Worm (Caenorhabditis elegans) whole organism, young adult: ENCODE measurements around the gene C44H4.8.

Experiments
- B0035.1 ChIP-seq: sonication (generic microtip); optimal IDR thresholded peaks from 2 replicates; lab custom pipeline; 2016; ENCODE audit warnings: missing genetic modification characterization, mild to moderate bottlenecking, missing compliant biosample characterization, missing genotype, missing genetic modification reagents
- F39B2.1 ChIP-seq: fragments of 200-800 bp; sonication (Bioruptor generic); IDR thresholded peaks from 2 replicates; pipeline ENCODE4 v1.3.6; 2022; ENCODE audit warnings: missing genetic modification reagents, missing genetic modification characterization, missing compliant biosample characterization
- F52B5.7 ChIP-seq: sonication (generic microtip); optimal IDR thresholded peaks from 2 replicates; lab custom pipeline; 2016; ENCODE audit warnings: mild to moderate bottlenecking, missing genetic modification characterization, missing compliant biosample characterization
- K11D2.4 ChIP-seq: fragments of 200-800 bp; sonication (Bioruptor generic); IDR thresholded peaks from 2 replicates; pipeline ENCODE4 v1.3.6; 2022; ENCODE audit warnings: missing genetic modification reagents, missing genetic modification characterization, missing compliant biosample characterization
- Y53F4B.3 ChIP-seq: fragments of 200-800 bp; sonication (Bioruptor generic); IDR thresholded peaks from 2 replicates; pipeline ENCODE4 v1.3.6; 2022; ENCODE audit warnings: missing genetic modification reagents, missing genetic modification characterization, missing compliant biosample characterization
- Y53G8AR.9 ChIP-seq: fragments of 200-800 bp; sonication (Bioruptor generic); conservative IDR thresholded peaks from 2 replicates; pipeline ENCODE4 v1.3.6; 2022; ENCODE audit warnings: missing genetic modification reagents, missing genetic modification characterization, missing compliant biosample characterization
- ZK185.1 ChIP-seq: sonication (generic microtip); optimal IDR thresholded peaks from 2 replicates; lab custom pipeline; 2016; ENCODE audit warnings: mild to moderate bottlenecking, missing genetic modification characterization, missing compliant biosample characterization; ENCODE audit not compliant: poor library complexity, severe bottlenecking
- aptf-3 ChIP-seq: fragments of 200-800 bp; sonication (Bioruptor generic); IDR thresholded peaks from 2 replicates; pipeline ENCODE4 v1.3.6; 2022; ENCODE audit warnings: missing genetic modification characterization, missing compliant biosample characterization
- atf-7 ChIP-seq: sonication (generic microtip); optimal IDR thresholded peaks from 2 replicates; lab custom pipeline; 2017; ENCODE audit warnings: mild to moderate bottlenecking, missing genetic modification characterization, missing compliant biosample characterization
- attf-3 ChIP-seq: fragments of 200-800 bp; sonication (Bioruptor generic); conservative IDR thresholded peaks from 2 replicates; pipeline ENCODE4 v1.3.6; 2022; ENCODE audit warnings: missing genetic modification reagents, missing genetic modification characterization, missing compliant biosample characterization
- attf-5 ChIP-seq: fragments of 200-800 bp; sonication (Bioruptor generic); optimal IDR thresholded peaks from 2 replicates; lab custom pipeline; 2018; ENCODE audit warnings: mild to moderate bottlenecking, missing genetic modification characterization, missing compliant biosample characterization
- cebp-1 ChIP-seq, 2 experiments: fragments of 200-800 bp in 1 of 2; sonication (Bioruptor generic) in 1 of 2; sonication (generic microtip) in 1 of 2; IDR thresholded peaks in 1 of 2; optimal IDR thresholded peaks in 1 of 2; 2 replicates each; pipeline versions ENCODE4 v1.3.6 to Lab custom; 2017 to 2022; ENCODE audit warnings: missing compliant biosample characterization in 2 of 2, missing genetic modification characterization in 2 of 2, mild to moderate bottlenecking in 1 of 2, missing genetic modification reagents in 1 of 2, moderate library complexity in 1 of 2
- ceh-100 ChIP-seq: fragments of 200-800 bp; sonication (Bioruptor generic); IDR thresholded peaks from 2 replicates; pipeline ENCODE4 v1.3.6; 2022; ENCODE audit warnings: missing genetic modification reagents, missing genetic modification characterization, missing compliant biosample characterization
- ceh-27 ChIP-seq: fragments of 200-800 bp; sonication (Bioruptor generic); optimal IDR thresholded peaks from 2 replicates; lab custom pipeline; 2018; ENCODE audit warnings: mild to moderate bottlenecking, missing genetic modification characterization, moderate library complexity, missing compliant biosample characterization
- dox-1 ChIP-seq: fragments of 200-800 bp; sonication (Bioruptor generic); IDR thresholded peaks from 2 replicates; pipeline ENCODE4 v1.3.6; 2022; ENCODE audit warnings: missing genetic modification reagents, missing genetic modification characterization, missing compliant biosample characterization
- efl-1 ChIP-seq: fragments of 150-350 bp; optimal IDR thresholded peaks from 2 replicates; lab custom pipeline; 2014; ENCODE audit warnings: missing biosample characterization, missing genetic modification reagents, missing genetic modification characterization
- egl-44 ChIP-seq: fragments of 200-800 bp; sonication (Bioruptor generic); IDR thresholded peaks from 2 replicates; pipeline ENCODE4 v1.3.6; 2022; ENCODE audit warnings: missing genetic modification reagents, missing genetic modification characterization, missing compliant biosample characterization
- ekl-4 ChIP-seq: fragments of 200-800 bp; sonication (Bioruptor generic); IDR thresholded peaks from 2 replicates; pipeline ENCODE4 v1.3.6; 2022; ENCODE audit warnings: missing genetic modification reagents, missing genetic modification characterization, missing compliant biosample characterization
- ets-4 ChIP-seq: fragments of 200-800 bp; sonication (Bioruptor generic); optimal IDR thresholded peaks from 2 replicates; lab custom pipeline; 2018; ENCODE audit warnings: mild to moderate bottlenecking, missing genetic modification characterization, missing compliant biosample characterization
- gei-17 ChIP-seq: fragments of 200-800 bp; sonication (Bioruptor generic); optimal IDR thresholded peaks from 2 replicates; lab custom pipeline; 2018; ENCODE audit warnings: mild to moderate bottlenecking, missing genetic modification characterization, missing compliant biosample characterization
- him-1 ChIP-seq: sonication (generic microtip); optimal IDR thresholded peaks from 2 replicates; lab custom pipeline; 2016; ENCODE audit warnings: missing genotype, missing genetic modification reagents, missing genetic modification characterization, missing compliant biosample characterization
- hmg-1.2 ChIP-seq: fragments of 200-800 bp; sonication (Bioruptor generic); IDR thresholded peaks from 2 replicates; pipeline ENCODE4 v1.3.6; 2022; ENCODE audit warnings: missing genetic modification reagents, missing genetic modification characterization, missing compliant biosample characterization
- hmg-20 ChIP-seq: fragments of 200-800 bp; sonication (Bioruptor generic); IDR thresholded peaks from 2 replicates; pipeline ENCODE4 v1.3.6; 2022; ENCODE audit warnings: missing genetic modification reagents, missing genetic modification characterization, missing compliant biosample characterization
- hrde-1 ChIP-seq: sonication (generic microtip); optimal IDR thresholded peaks from 2 replicates; lab custom pipeline; 2016; ENCODE audit warnings: missing genetic modification characterization, mild to moderate bottlenecking, missing compliant biosample characterization, moderate library complexity, missing genotype, missing genetic modification reagents, borderline replicate concordance
- hsf-1 ChIP-seq: fragments of 200-800 bp; sonication (Bioruptor generic); IDR thresholded peaks from 2 replicates; pipeline ENCODE4 v1.3.6; 2022; ENCODE audit warnings: missing genetic modification reagents, missing genetic modification characterization, missing compliant biosample characterization
- lin-26 ChIP-seq: fragments of 200-800 bp; sonication (Bioruptor generic); IDR thresholded peaks from 2 replicates; pipeline ENCODE4 v1.3.6; 2022; ENCODE audit warnings: missing genetic modification reagents, missing genetic modification characterization, missing compliant biosample characterization
- lin-35 ChIP-seq, 3 experiments: fragments of 150-350 bp in 2 of 3; sonication (generic microtip) in 1 of 3; optimal IDR thresholded peaks; 2 replicates each; lab custom pipeline; 2014 to 2018; ENCODE audit warnings: missing biosample characterization in 3 of 3, missing genetic modification characterization in 3 of 3, missing genetic modification reagents in 3 of 3
- lin-40 ChIP-seq: sonication (generic microtip); optimal IDR thresholded peaks from 2 replicates; lab custom pipeline; 2016; ENCODE audit warnings: missing genetic modification characterization, mild to moderate bottlenecking, missing compliant biosample characterization, missing genotype, missing genetic modification reagents
- lin-54 ChIP-seq: fragments of 200-800 bp; sonication (Bioruptor generic); optimal IDR thresholded peaks from 2 replicates; lab custom pipeline; 2018; ENCODE audit warnings: mild to moderate bottlenecking, missing genetic modification characterization, missing compliant biosample characterization
- lir-1 ChIP-seq: fragments of 200-800 bp; sonication (Bioruptor generic); conservative IDR thresholded peaks from 2 replicates; pipeline ENCODE4 v1.3.6; 2022; ENCODE audit warnings: missing genetic modification reagents, missing genetic modification characterization, missing compliant biosample characterization
- mel-28 ChIP-seq: sonication (generic microtip); optimal IDR thresholded peaks from 2 replicates; lab custom pipeline; 2016; ENCODE audit warnings: borderline replicate concordance, mild to moderate bottlenecking, missing genetic modification characterization, missing compliant biosample characterization
- nfyb-1 ChIP-seq: fragments of 200-800 bp; sonication (Bioruptor generic); IDR thresholded peaks from 2 replicates; pipeline ENCODE4 v1.3.6; 2022; ENCODE audit warnings: missing genetic modification reagents, missing genetic modification characterization, missing compliant biosample characterization
- nhr-80 ChIP-seq: sonication (generic microtip); optimal IDR thresholded peaks from 2 replicates; lab custom pipeline; 2016; ENCODE audit warnings: missing genetic modification characterization, missing compliant biosample characterization
- repo-1 ChIP-seq: sonication (generic microtip); optimal IDR thresholded peaks from 2 replicates; lab custom pipeline; 2017; ENCODE audit warnings: mild to moderate bottlenecking, missing genetic modification characterization, missing compliant biosample characterization
- sea-2 ChIP-seq: fragments of 200-800 bp; sonication (Bioruptor generic); IDR thresholded peaks from 2 replicates; pipeline ENCODE4 v1.3.6; 2022; ENCODE audit warnings: missing genetic modification characterization, missing compliant biosample characterization
- snpc-1.1 ChIP-seq: sonication (generic microtip); optimal IDR thresholded peaks from 2 replicates; lab custom pipeline; 2017; ENCODE audit warnings: missing genetic modification characterization, mild to moderate bottlenecking, missing compliant biosample characterization, antibody characterized with exemption, moderate library complexity, missing genotype, missing genetic modification reagents; ENCODE audit not compliant: insufficient read depth
- snpc-1.3 ChIP-seq: sonication (generic microtip); optimal IDR thresholded peaks from 2 replicates; lab custom pipeline; 2017; ENCODE audit warnings: missing genetic modification characterization, mild to moderate bottlenecking, missing compliant biosample characterization, antibody characterized with exemption, moderate library complexity, missing genotype, missing genetic modification reagents; ENCODE audit not compliant: insufficient read depth
- snpc-3.4 ChIP-seq: sonication (generic microtip); optimal IDR thresholded peaks from 2 replicates; lab custom pipeline; 2017; ENCODE audit warnings: missing genetic modification characterization, mild to moderate bottlenecking, missing compliant biosample characterization, antibody characterized with exemption, moderate library complexity, missing genotype, missing genetic modification reagents
- sptf-2 ChIP-seq: fragments of 200-800 bp; sonication (Bioruptor generic); optimal IDR thresholded peaks from 2 replicates; lab custom pipeline; 2018; ENCODE audit warnings: mild to moderate bottlenecking, missing genetic modification characterization, missing compliant biosample characterization
- tlf-1 ChIP-seq: fragments of 200-800 bp; sonication (Bioruptor generic); optimal IDR thresholded peaks from 2 replicates; lab custom pipeline; 2018; ENCODE audit warnings: mild to moderate bottlenecking, missing genetic modification characterization, missing compliant biosample characterization
- zfh-2 ChIP-seq: fragments of 200-800 bp; sonication (Bioruptor generic); conservative IDR thresholded peaks from 2 replicates; pipeline ENCODE4 v1.3.6; 2022; ENCODE audit warnings: missing genetic modification reagents, missing genetic modification characterization, missing compliant biosample characterization
- zim-3 ChIP-seq: sonication (generic microtip); optimal IDR thresholded peaks from 2 replicates; lab custom pipeline; 2017; ENCODE audit warnings: mild to moderate bottlenecking, missing genetic modification characterization, moderate library complexity, missing compliant biosample characterization

The C44H4.8 gene

DNA sequence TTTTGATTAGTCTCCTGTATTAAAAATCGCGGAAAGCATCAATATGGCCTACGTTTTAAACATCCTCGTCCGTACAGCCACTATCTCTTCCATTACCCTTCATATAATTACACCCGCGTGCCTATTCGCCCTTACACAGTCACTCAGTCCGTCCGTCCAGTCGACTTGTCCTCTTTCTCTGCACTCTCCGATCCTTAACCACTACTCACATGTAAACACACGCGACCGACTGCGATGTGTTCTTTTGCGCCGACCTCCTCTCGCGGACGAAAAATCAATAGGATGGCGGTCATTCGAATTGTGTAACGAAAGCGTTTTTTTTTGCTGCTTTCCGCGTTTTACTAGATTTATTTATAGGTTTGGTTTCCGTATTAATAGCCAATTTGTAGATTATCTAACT is 7.8 kb downstream of the C44H4.8 start, which contains the start of gene eor-2 (continued):
- TF ChIP-seq zfh-2 (no peak), egl-44 (GFP tag; lab: Robert Waterston, UW) (0 out of 2 replicates have a peak, but pooled peaks have one; percentile 18), snpc-1.3 (peak; percentile 5), K11D2.4 (GFP tag; lab: Robert Waterston, UW) (0 out of 2 replicates have a peak, but pooled peaks have one; percentile 17), ceh-27 (peak; percentile 69), lin-54 (GFP tag; lab: Kevin White, UChicago) (no peak)

DNA sequence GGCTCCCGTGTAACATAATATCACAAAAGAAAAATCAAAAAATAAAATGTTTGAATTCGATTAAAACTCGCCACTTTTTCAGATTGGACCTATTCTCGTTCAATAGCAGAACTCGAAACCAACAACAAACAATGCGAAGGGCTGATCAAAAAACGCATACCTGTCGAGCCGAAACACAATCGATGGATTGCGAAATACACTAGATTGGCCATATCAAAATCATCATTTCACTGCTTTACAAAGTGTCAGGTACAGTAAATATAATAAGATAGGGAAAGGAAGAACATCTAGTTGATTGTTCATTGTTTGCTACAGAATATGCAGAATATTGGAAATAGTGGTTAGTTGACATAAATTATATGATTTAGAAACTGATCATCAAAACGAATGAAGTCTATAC is 12.8 kb downstream of the C44H4.8 start:
- TF ChIP-seq cebp-1 (GFP tag; IDR thresholded peaks at IDR 0.05; lab: Robert Waterston, UW) (peak; percentile 59; the same call in 1 of the 2 replicates), cebp-1 (tag; optimal IDR thresholded peaks at IDR 0.05; lab: Kevin White, UChicago) (peak; percentile 91), nfyb-1 (GFP tag; lab: Robert Waterston, UW) (no peak)
- TF ChIP-seq, all 124 proteins: peak for 1

DNA sequence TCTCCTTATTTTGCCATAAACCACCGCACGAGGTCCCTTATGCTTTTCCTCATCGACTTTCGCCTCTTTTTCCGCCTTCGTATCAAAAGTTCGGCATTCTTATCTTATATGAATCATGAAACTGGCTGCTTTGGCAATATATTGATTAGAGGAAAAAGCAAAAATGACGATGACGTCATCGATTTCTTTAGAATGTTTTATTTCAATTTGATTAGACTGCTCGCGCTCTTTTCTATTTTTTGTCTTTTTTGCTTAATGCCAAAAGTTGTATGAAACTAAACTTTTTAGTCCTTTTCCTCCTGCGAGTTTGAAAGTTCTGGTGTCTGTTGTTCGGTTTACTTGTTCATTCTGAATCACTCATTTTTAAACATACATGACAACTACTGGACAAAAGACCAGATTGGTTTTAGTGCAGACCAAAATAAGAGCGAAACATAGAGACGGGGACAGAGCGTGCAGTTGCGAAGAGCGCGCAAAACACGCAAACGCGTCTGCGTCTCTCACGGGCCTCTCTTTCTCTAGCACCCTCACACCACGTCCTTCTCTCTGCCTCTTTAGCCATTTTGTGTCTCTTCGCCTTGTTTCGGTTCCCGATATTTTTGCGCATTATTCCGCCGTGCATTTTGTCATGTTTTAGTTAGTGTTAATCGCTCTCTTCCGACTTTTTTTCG is 15.3 kb downstream of the C44H4.8 start:
- TF ChIP-seq tlf-1 (GFP tag; lab: Kevin White, UChicago) (no peak), dox-1 (GFP tag; lab: Robert Waterston, UW) (peak; percentile 29; the same call in 1 of the 2 replicates), attf-5 (GFP tag; lab: Kevin White, UChicago) (peak; percentile 34), sptf-2 (GFP tag; lab: Kevin White, UChicago) (no peak), snpc-3.4 (tag; lab: Kevin White, UChicago) (no peak), B0035.1 (tag; lab: Kevin White, UChicago) (no peak), F39B2.1 (no peak), cebp-1 (GFP tag; IDR thresholded peaks at IDR 0.05; lab: Robert Waterston, UW) (no peak), cebp-1 (tag; optimal IDR thresholded peaks at IDR 0.05; lab: Kevin White, UChicago) (peak; percentile 68), hmg-1.2 (GFP tag; lab: Robert Waterston, UW) (peak; percentile 89; the same call in 1 of the 2 replicates), efl-1 (GFP tag; lab: Kevin White, UChicago) (no peak), lin-35 (GFP tag; optimal IDR thresholded peaks at IDR 0.05; lab: Kevin White, UChicago) (peak in 1 of 3 experiments; percentile 32), lin-26 (GFP tag; lab: Robert Waterston, UW) (no peak), atf-7 (tag; lab: Kevin White, UChicago) (peak; percentile 77), ceh-27 (peak; percentile 22), nhr-80 (peak; percentile 18), hsf-1 (GFP tag; lab: Robert Waterston, UW) (no peak), hmg-20 (GFP tag; lab: Robert Waterston, UW) (no peak), ekl-4 (GFP tag; lab: Robert Waterston, UW) (0 out of 2 replicates have a peak, but pooled peaks have one; percentile 30), him-1 (tag; lab: Kevin White, UChicago) (no peak), lir-1 (GFP tag; lab: Robert Waterston, UW) (no peak), mel-28 (tag; lab: Kevin White, UChicago) (no peak), Y53G8AR.9 (GFP tag; lab: Robert Waterston, UW) (no peak), Y53F4B.3 (GFP tag; lab: Robert Waterston, UW) (no peak), zim-3 (tag; lab: Kevin White, UChicago) (no peak), lin-40 (tag; lab: Kevin White, UChicago) (peak; percentile 7), snpc-1.1 (no peak), repo-1 (tag; lab: Kevin White, UChicago) (no peak), aptf-3 (GFP tag; lab: Robert Waterston, UW) (no peak), attf-3 (GFP tag; lab: Robert Waterston, UW) (no peak), ZK185.1 (tag; lab: Kevin White, UChicago) (no peak), hrde-1 (tag; lab: Kevin White, UChicago) (no peak), ceh-100 (GFP tag; lab: Robert Waterston, UW) (no peak), ets-4 (GFP tag; lab: Kevin White, UChicago) (no peak), sea-2 (GFP tag; lab: Robert Waterston, UW) (no peak), zfh-2 (peak; percentile 62), gei-17 (GFP tag; lab: Kevin White, UChicago) (peak; percentile 33), F52B5.7 (tag; lab: Kevin White, UChicago) (no peak)
